Fruit fly (Drosophila melanogaster) whole organism, prepupa: ENCODE results near the gene fan.

Experiments
- Sox102F ChIP-seq: fragments of 200-800 bp; sonication (Bioruptor generic); optimal IDR thresholded peaks from 2 replicates; lab custom pipeline; 2016; ENCODE audit warnings: missing biosample characterization, mild to moderate bottlenecking, missing genetic modification characterization
- cyc ChIP-seq: fragments of 200-800 bp; sonication (Bioruptor generic); optimal IDR thresholded peaks from 3 replicates; lab custom pipeline; 2016; ENCODE audit warnings: missing biosample characterization, missing genetic modification characterization
- fd85E ChIP-seq: fragments of 200-800 bp; sonication (Bioruptor generic); optimal IDR thresholded peaks from 3 replicates; lab custom pipeline; 2016; ENCODE audit warnings: missing biosample characterization, missing genetic modification characterization
- lz ChIP-seq: fragments of 200-800 bp; sonication (Bioruptor generic); optimal IDR thresholded peaks from 3 replicates; lab custom pipeline; 2016; ENCODE audit warnings: missing biosample characterization, missing genetic modification characterization
- svp ChIP-seq: fragments of 200-800 bp; sonication (Bioruptor generic); peaks from one replicate; lab custom pipeline; 2016; ENCODE audit warnings: missing biosample characterization, missing genetic modification characterization

- no peak for TF ChIP-seq svp (GFP tag; lab: Kevin White, UChicago)
- no peak for TF ChIP-seq lz (GFP tag; lab: Kevin White, UChicago)
- no peak for TF ChIP-seq cyc (GFP tag; lab: Kevin White, UChicago)
- no peak for TF ChIP-seq Sox102F (GFP tag; lab: Kevin White, UChicago)
- TF ChIP-seq fd85E (GFP tag; lab: Kevin White, UChicago): no peak
These were observed 39.8 kb upstream of the fan start, which contains the start of gene CG42590 for dm6 chr3L:8069167-8069566.
